Worm (Caenorhabditis elegans): ENCODE results near the gene F52F10.2.

F52F10.2 gene

ce11 chrV:1572585-1572984 lies 24.6 kb downstream of the F52F10.2 start:
- TF ChIP-seq hlh-1 (tag; optimal IDR thresholded peaks at IDR 0.05) (peak; percentile 4), nhr-2 (tag; optimal IDR thresholded peaks at IDR 0.05) (peak; percentile 66), cnd-1 (tag; optimal IDR thresholded peaks at IDR 0.05) (peak; percentile 62), unc-62 (GFP tag; optimal IDR thresholded peaks at IDR 0.05) (peak; percentile 18), ham-2 (GFP tag; optimal IDR thresholded peaks at IDR 0.05) (no peak), drap-1 (GFP tag; optimal IDR thresholded peaks at IDR 0.05) (no peak), lin-32 (GFP tag; optimal IDR thresholded peaks at IDR 0.05) (peak; percentile 99)

ce11 chrV:1574599-1574998 lies 26.7 kb downstream of the F52F10.2 start:
- TF ChIP-seq flh-1 (GFP tag; optimal IDR thresholded peaks at IDR 0.05) (no peak), nhr-2 (tag; optimal IDR thresholded peaks at IDR 0.05) (peak; percentile 91), ztf-11 (tag; optimal IDR thresholded peaks at IDR 0.05) (no peak), unc-39 (tag; optimal IDR thresholded peaks at IDR 0.05) (no peak), zip-8 (tag; optimal IDR thresholded peaks at IDR 0.05) (peak; percentile 57), ceh-83 (GFP tag; optimal IDR thresholded peaks at IDR 0.05) (no peak), mls-2 (tag; optimal IDR thresholded peaks at IDR 0.05) (no peak), sptf-1 (tag; optimal IDR thresholded peaks at IDR 0.05) (no peak), elt-3 (tag; optimal IDR thresholded peaks at IDR 0.05) (no peak), lin-32 (GFP tag; optimal IDR thresholded peaks at IDR 0.05) (no peak), lin-13 (tag; optimal IDR thresholded peaks at IDR 0.05) (no peak), nhr-28 (tag; optimal IDR thresholded peaks at IDR 0.05) (no peak), hlh-1 (tag; optimal IDR thresholded peaks at IDR 0.05) (no peak), ceh-39 (tag; optimal IDR thresholded peaks at IDR 0.05) (no peak)

- peak; percentile 98 for TF ChIP-seq hlh-1 (tag; optimal IDR thresholded peaks at IDR 0.05)
- TF ChIP-seq lin-32 (GFP tag; optimal IDR thresholded peaks at IDR 0.05) = peak; percentile 52
- peak; percentile 36 for TF ChIP-seq lin-13 (tag; optimal IDR thresholded peaks at IDR 0.05)
- peak; percentile 86 for TF ChIP-seq unc-62 (GFP tag; optimal IDR thresholded peaks at IDR 0.05)
- TF ChIP-seq flh-1 (GFP tag; optimal IDR thresholded peaks at IDR 0.05) = no peak
- TF ChIP-seq mab-5 (tag; optimal IDR thresholded peaks at IDR 0.05) = peak; percentile 8
- peak; percentile 91 for TF ChIP-seq cnd-1 (tag; optimal IDR thresholded peaks at IDR 0.05)
- peak; percentile 46 for TF ChIP-seq unc-120 (tag; optimal IDR thresholded peaks at IDR 0.05; ENCODE audit: poor library complexity, severe bottlenecking)
- TF ChIP-seq elt-3 (tag; optimal IDR thresholded peaks at IDR 0.05) = no peak
- TF ChIP-seq unc-39 (tag; optimal IDR thresholded peaks at IDR 0.05) = no peak
- TF ChIP-seq drap-1 (GFP tag; optimal IDR thresholded peaks at IDR 0.05) = no peak
- no peak for TF ChIP-seq ztf-11 (tag; optimal IDR thresholded peaks at IDR 0.05)
- no peak for TF ChIP-seq nhr-12 (tag; optimal IDR thresholded peaks at IDR 0.05)
- peak; percentile 44 for TF ChIP-seq M03D4.4 (tag; optimal IDR thresholded peaks at IDR 0.05)
- no peak for TF ChIP-seq nhr-76 (tag; optimal IDR thresholded peaks at IDR 0.05)
- peak; percentile 37 for TF ChIP-seq mep-1 (tag; optimal IDR thresholded peaks at IDR 0.05)
Observed at ce11 chrV:1575493-1576084, 27.6 kb downstream of the F52F10.2 start.

- TF ChIP-seq ceh-39 (tag; optimal IDR thresholded peaks at IDR 0.05) (no peak), ztf-11 (tag; optimal IDR thresholded peaks at IDR 0.05) (no peak), ceh-43 (GFP tag; optimal IDR thresholded peaks at IDR 0.05) (peak; percentile 24), ceh-83 (GFP tag; optimal IDR thresholded peaks at IDR 0.05) (peak; percentile 32), nhr-2 (tag; optimal IDR thresholded peaks at IDR 0.05) (peak; percentile 72), M03D4.4 (tag; optimal IDR thresholded peaks at IDR 0.05) (peak; percentile 49), bed-3 (GFP tag; optimal IDR thresholded peaks at IDR 0.05) (no peak), mep-1 (tag; optimal IDR thresholded peaks at IDR 0.05) (no peak)
Observed at ce11 chrV:1577092-1577709, 29.3 kb downstream of the F52F10.2 start.

ce11 chrV:1578572-1579230 lies 30.8 kb downstream of the F52F10.2 start:
- TF ChIP-seq nhr-2 (tag; optimal IDR thresholded peaks at IDR 0.05) (peak; percentile 88), M03D4.4 (tag; optimal IDR thresholded peaks at IDR 0.05) (peak; percentile 23), lin-13 (tag; optimal IDR thresholded peaks at IDR 0.05) (no peak), ztf-11 (tag; optimal IDR thresholded peaks at IDR 0.05) (peak; percentile 34), elt-1 (tag; optimal IDR thresholded peaks at IDR 0.05; ENCODE audit: borderline replicate concordance, insufficient read depth) (no peak), zip-8 (tag; optimal IDR thresholded peaks at IDR 0.05) (peak; percentile 87), ham-2 (GFP tag; optimal IDR thresholded peaks at IDR 0.05) (peak; percentile 65), cnd-1 (tag; optimal IDR thresholded peaks at IDR 0.05) (peak; percentile 26)

Measured in whole organism, mixed stage, embryonic.